Worm (Caenorhabditis elegans): Measurements from ENCODE around the gene hhat-2.

DNA sequence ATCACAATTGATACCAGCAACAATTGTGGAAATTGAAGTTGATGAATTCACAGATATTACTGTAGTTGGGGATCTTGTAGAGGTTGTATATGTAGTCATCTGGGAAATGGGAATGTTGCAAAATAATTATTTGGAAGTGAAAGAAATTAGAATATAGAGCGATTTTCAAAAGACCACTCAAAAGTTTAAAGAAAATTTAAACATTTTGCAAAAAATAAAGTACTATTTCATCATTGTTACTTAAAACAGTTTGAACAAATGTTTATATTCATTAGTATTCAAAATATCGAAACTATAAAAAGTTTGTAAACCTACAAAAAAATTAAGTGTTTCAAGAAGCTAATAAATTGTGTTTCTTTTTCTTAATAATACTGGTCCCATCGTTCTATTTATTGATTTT lies 12.6 kb downstream of the hhat-2 start, which contains the start of gene Y57G11C.46:
- no peak for TF ChIP-seq cog-1 (tag; optimal IDR thresholded peaks at IDR 0.05)
- TF ChIP-seq flt-1 (GFP tag; IDR thresholded peaks at IDR 0.05), result no peak
- TF ChIP-seq klf-2 (GFP tag; conservative IDR thresholded peaks at IDR 0.05), result no peak
- no peak for TF ChIP-seq T22C8.4 (GFP tag; IDR thresholded peaks at IDR 0.05)
- TF ChIP-seq tab-1 (GFP tag; IDR thresholded peaks at IDR 0.05), result no peak
- TF ChIP-seq ref-1 (GFP tag; conservative IDR thresholded peaks at IDR 0.05), result no peak
- no peak for TF ChIP-seq med-1 (GFP tag; optimal IDR thresholded peaks at IDR 0.05; ENCODE audit: insufficient read depth)
- no peak for TF ChIP-seq ztf-23 (GFP tag; IDR thresholded peaks at IDR 0.05)

All from whole organism, midembryonic.